Fruit fly (Drosophila melanogaster): Measurements from ENCODE around the gene CG14683.
A peak's percentile ranks its signal among the peaks of the same experiment; 100 is the strongest.

Gene CG14683

DNA sequence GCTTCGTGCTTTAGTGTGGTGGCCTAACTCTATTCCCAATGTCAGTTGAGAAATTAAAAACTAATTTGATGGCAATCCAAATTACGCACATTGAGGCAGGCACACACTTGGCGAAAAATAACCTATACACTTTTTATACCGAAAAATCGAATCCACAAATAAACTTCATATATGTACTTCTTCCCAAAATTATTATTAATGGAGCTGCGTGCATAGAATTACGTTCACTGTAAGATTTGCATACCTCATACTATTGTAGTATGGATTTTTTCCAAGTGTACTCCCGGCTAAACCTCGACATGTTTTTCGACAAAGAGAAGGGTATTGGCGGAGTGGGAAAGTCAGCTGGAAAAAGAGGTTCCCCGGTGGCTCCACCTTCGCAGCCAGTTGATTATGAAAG is 12.2 kb upstream of the CG14683 start (continued):
- TF ChIP-seq Optix (GFP tag; IDR thresholded peaks at IDR 0.05), result peak; percentile 49; the same call in 1 of the 3 replicates
- TF ChIP-seq Ets97D (GFP tag; optimal IDR thresholded peaks at IDR 0.05), result no peak
- peak; percentile 63 for TF ChIP-seq Xbp1 (GFP tag; optimal IDR thresholded peaks at IDR 0.05)
- TF ChIP-seq Elba2 (GFP tag; optimal IDR thresholded peaks at IDR 0.05), result no peak
- TF ChIP-seq CG30431 (GFP tag; optimal IDR thresholded peaks at IDR 0.05), result no peak
- TF ChIP-seq nerfin-1 (tag; optimal IDR thresholded peaks at IDR 0.05), result peak; percentile 63
- TF ChIP-seq lab (GFP tag; optimal IDR thresholded peaks at IDR 0.05), result peak; percentile 81
- TF ChIP-seq bab2 (GFP tag; optimal IDR thresholded peaks at IDR 0.05), result peak; percentile 50
- peak; percentile 88 for TF ChIP-seq CG17359 (tag; optimal IDR thresholded peaks at IDR 0.05)
- TF ChIP-seq schlank (tag; optimal IDR thresholded peaks at IDR 0.05), result no peak
- TF ChIP-seq CG10462 (GFP tag; optimal IDR thresholded peaks at IDR 0.05), result peak; percentile 27
- no peak for TF ChIP-seq D19B (GFP tag; optimal IDR thresholded peaks at IDR 0.05)
- peak; percentile 69 for TF ChIP-seq Sox100B (GFP tag; optimal IDR thresholded peaks at IDR 0.05)
- TF ChIP-seq jigr1 (GFP tag; IDR thresholded peaks at IDR 0.05), result peak; percentile 54; the same call in 1 of the 3 replicates
- TF ChIP-seq crc (GFP tag; optimal IDR thresholded peaks at IDR 0.05), result peak; percentile 29
- peak; percentile 45 for TF ChIP-seq CG3281 (GFP tag; optimal IDR thresholded peaks at IDR 0.05)
- peak; percentile 70 for TF ChIP-seq HHEX (GFP tag; optimal IDR thresholded peaks at IDR 0.05)
- TF ChIP-seq wor (GFP tag; IDR thresholded peaks at IDR 0.05), result peak; percentile 75
- TF ChIP-seq Fer1 (GFP tag; optimal IDR thresholded peaks at IDR 0.05), result peak; percentile 58
- TF ChIP-seq bigmax (GFP tag; optimal IDR thresholded peaks at IDR 0.05), result no peak
- TF ChIP-seq slou (GFP tag; optimal IDR thresholded peaks at IDR 0.05), result no peak
- peak; percentile 54 to 58 for TF ChIP-seq dpn (GFP tag; optimal IDR thresholded peaks at IDR 0.05)
- TF ChIP-seq Vsx1 (GFP tag; optimal IDR thresholded peaks at IDR 0.05), result peak; percentile 13
- peak; percentile 42 for TF ChIP-seq al (GFP tag; IDR thresholded peaks at IDR 0.05)
- peak; percentile 56 for TF ChIP-seq Camta (GFP tag; optimal IDR thresholded peaks at IDR 0.05)
- no peak for TF ChIP-seq Sry-β (GFP tag; optimal IDR thresholded peaks at IDR 0.05)
- peak; percentile 65 for TF ChIP-seq CG4424 (GFP tag; optimal IDR thresholded peaks at IDR 0.05)
- TF ChIP-seq CG6272 (GFP tag; IDR thresholded peaks at IDR 0.05), result peak; percentile 50
- TF ChIP-seq Dp (GFP tag; optimal IDR thresholded peaks at IDR 0.05), result no peak
- peak; percentile 72 for TF ChIP-seq jumu (GFP tag; optimal IDR thresholded peaks at IDR 0.05)
- TF ChIP-seq Doc2 (GFP tag; IDR thresholded peaks at IDR 0.05), result no peak
- no peak for TF ChIP-seq stwl (tag; optimal IDR thresholded peaks at IDR 0.05)
- no peak for TF ChIP-seq Fer2 (tag; optimal IDR thresholded peaks at IDR 0.05)
- peak in 1 of 2 experiments; percentile 58 for TF ChIP-seq Eip74EF (GFP tag; optimal IDR thresholded peaks at IDR 0.05)
- no peak for TF ChIP-seq lov (optimal IDR thresholded peaks at IDR 0.05)
- 0 out of 3 replicates have a peak, but pooled peaks have one; percentile 40 for TF ChIP-seq lov (GFP tag; IDR thresholded peaks at IDR 0.05)
- peak; percentile 51 for TF ChIP-seq salm (tag; optimal IDR thresholded peaks at IDR 0.05)
- peak; percentile 63 for TF ChIP-seq esg (GFP tag; conservative IDR thresholded peaks at IDR 0.05)
- TF ChIP-seq CG8281 (tag; optimal IDR thresholded peaks at IDR 0.05), result peak; percentile 44
- TF ChIP-seq CG9817 (tag; optimal IDR thresholded peaks at IDR 0.05), result peak; percentile 36
- no peak for TF ChIP-seq sc (optimal IDR thresholded peaks at IDR 0.05)
- no peak for TF ChIP-seq sc (GFP tag; optimal IDR thresholded peaks at IDR 0.05)
- TF ChIP-seq ERR (GFP tag; optimal IDR thresholded peaks at IDR 0.05), result peak; percentile 35
- TF ChIP-seq gce (GFP tag; IDR thresholded peaks at IDR 0.05), result 0 out of 3 replicates have a peak, but pooled peaks have one; percentile 64
- TF ChIP-seq CG2120 (GFP tag; optimal IDR thresholded peaks at IDR 0.05), result peak; percentile 44
- TF ChIP-seq CG15601 (tag; optimal IDR thresholded peaks at IDR 0.05), result no peak
- no peak for TF ChIP-seq Bdp1 (GFP tag; optimal IDR thresholded peaks at IDR 0.05)
- TF ChIP-seq CG2678 (tag; optimal IDR thresholded peaks at IDR 0.05), result peak; percentile 79
- peak; percentile 20 for TF ChIP-seq CG12659 (GFP tag; optimal IDR thresholded peaks at IDR 0.05)
- TF ChIP-seq CG8388 (GFP tag; optimal IDR thresholded peaks at IDR 0.05), result peak; percentile 52
- TF ChIP-seq seq (GFP tag; IDR thresholded peaks at IDR 0.05), result peak; percentile 45; the same call in 1 of the 2 replicates

All from whole organism, embryonic.